Fruit fly (Drosophila melanogaster) whole organism, prepupa: ENCODE results near the gene Eig71Ec.

Source experiments
- CG7368 ChIP-seq: fragments of 200-800 bp; sonication (Bioruptor generic); optimal IDR thresholded peaks from 3 replicates; lab custom pipeline; 2016; ENCODE audit warnings: missing biosample characterization, missing genetic modification characterization
- OdsH ChIP-seq: fragments of 200-800 bp; sonication (Bioruptor generic); optimal IDR thresholded peaks from 3 replicates; lab custom pipeline; 2016; ENCODE audit warnings: missing biosample characterization, missing genetic modification characterization
- Sox15 ChIP-seq: fragments of 200-800 bp; sonication (Bioruptor generic); optimal IDR thresholded peaks from 3 replicates; lab custom pipeline; 2016; ENCODE audit warnings: missing biosample characterization, missing genetic modification characterization

DNA sequence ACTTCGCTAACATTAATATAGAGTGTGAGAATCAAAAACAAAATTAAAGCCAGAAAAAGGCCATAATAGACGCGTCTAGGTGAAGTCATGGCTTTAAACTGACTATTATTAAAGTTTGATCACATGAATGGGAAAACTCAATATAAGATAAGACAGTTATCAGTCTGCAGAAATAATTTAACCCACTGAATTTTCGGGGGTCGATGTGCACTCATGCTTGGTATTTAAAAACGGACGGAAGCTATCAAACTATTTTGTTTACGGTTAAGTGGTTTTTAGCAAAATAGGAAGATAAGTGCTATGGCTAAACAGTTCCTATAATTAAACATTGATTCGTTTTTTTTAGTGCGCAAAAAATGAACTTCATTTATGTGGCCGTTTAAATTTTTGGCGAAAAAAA, 39.9 kb upstream of the Eig71Ec start, which contains the start of gene CG34451:
- TF ChIP-seq CG7368 (GFP tag; lab: Kevin White, UChicago) = no peak
- TF ChIP-seq OdsH = no peak
- no peak for TF ChIP-seq Sox15
